Fruit fly (Drosophila melanogaster): Measurements from ENCODE around the gene Dus2.

Gene Dus2

dm6 chrX:14242941-14243736 is 5.4 kb downstream of the Dus2 start, which contains the start of gene CG32599 (continued):
- TF ChIP-seq Blimp-1 (GFP tag; optimal IDR thresholded peaks at IDR 0.05) (peak; percentile 32), yki (optimal IDR thresholded peaks at IDR 0.05) (no peak), tgo (GFP tag; IDR thresholded peaks at IDR 0.05) (peak; percentile 51), bsh (GFP tag; optimal IDR thresholded peaks at IDR 0.05) (peak in 1 of 2 experiments; percentile 44), CG17829 (tag; optimal IDR thresholded peaks at IDR 0.05) (peak; percentile 44), CG10147 (GFP tag; optimal IDR thresholded peaks at IDR 0.05) (no peak), CG14965 (GFP tag; optimal IDR thresholded peaks at IDR 0.05; ENCODE audit: borderline replicate concordance) (no peak), Deaf1 (tag; optimal IDR thresholded peaks at IDR 0.05) (no peak), CG18764 (GFP tag; optimal IDR thresholded peaks at IDR 0.05) (no peak), CG15514 (GFP tag; optimal IDR thresholded peaks at IDR 0.05) (peak; percentile 18), ham (GFP tag; IDR thresholded peaks at IDR 0.05) (no peak), CG6765 (GFP tag; optimal IDR thresholded peaks at IDR 0.05) (no peak), tio (GFP tag; optimal IDR thresholded peaks at IDR 0.05) (no peak), CG34224 (GFP tag; IDR thresholded peaks at IDR 0.05; ENCODE audit: partially characterized antibody) (peak; percentile 54; the same call in 1 of the 3 replicates), ro (GFP tag; IDR thresholded peaks at IDR 0.05) (no peak), HLHmδ (GFP tag; optimal IDR thresholded peaks at IDR 0.05) (no peak), CG12391 (tag; optimal IDR thresholded peaks at IDR 0.05) (peak; percentile 62), CG10274 (GFP tag; optimal IDR thresholded peaks at IDR 0.05) (no peak), HLH4C (GFP tag; IDR thresholded peaks at IDR 0.05; ENCODE audit: partially characterized antibody) (peak; percentile 81), Bdp1 (GFP tag; optimal IDR thresholded peaks at IDR 0.05) (no peak), ap (GFP tag; IDR thresholded peaks at IDR 0.05) (peak; percentile 55), Hsf (GFP tag; optimal IDR thresholded peaks at IDR 0.05) (no peak), BtbVII (GFP tag; optimal IDR thresholded peaks at IDR 0.05) (no peak), CG11560 (tag; IDR thresholded peaks at IDR 0.05) (no peak), onecut (GFP tag; IDR thresholded peaks at IDR 0.05) (no peak), CG3838 (GFP tag; optimal IDR thresholded peaks at IDR 0.05) (no peak), pzg (GFP tag; optimal IDR thresholded peaks at IDR 0.05) (peak; percentile 23), Ada2b (GFP tag; IDR thresholded peaks at IDR 0.05) (peak; percentile 53), sr (GFP tag; IDR thresholded peaks at IDR 0.05) (no peak), CG2129 (GFP tag; IDR thresholded peaks at IDR 0.05; ENCODE audit: partially characterized antibody) (no peak; the same call in 1 of the 2 replicates), CG2202 (tag; optimal IDR thresholded peaks at IDR 0.05) (no peak), odd (GFP tag; optimal IDR thresholded peaks at IDR 0.05) (no peak), CG30403 (GFP tag; optimal IDR thresholded peaks at IDR 0.05) (no peak), B-H1 (GFP tag; IDR thresholded peaks at IDR 0.05) (peak; percentile 23; the same call in 1 of the 3 replicates), dimm (GFP tag; IDR thresholded peaks at IDR 0.05) (no peak), CG16815 (GFP tag; optimal IDR thresholded peaks at IDR 0.05) (no peak), CG9876 (GFP tag; optimal IDR thresholded peaks at IDR 0.05) (no peak), CG4404 (GFP tag; IDR thresholded peaks at IDR 0.05) (no peak), CG10321 (GFP tag; IDR thresholded peaks at IDR 0.05) (no peak), CG14710 (tag; optimal IDR thresholded peaks at IDR 0.05) (peak; percentile 40), fru (optimal IDR thresholded peaks at IDR 0.05) (no peak), sqz (GFP tag; optimal IDR thresholded peaks at IDR 0.05) (no peak), row (GFP tag; IDR thresholded peaks at IDR 0.05) (peak; percentile 66), CG6272 (GFP tag; IDR thresholded peaks at IDR 0.05) (peak; percentile 26; the same call in 1 of the 2 replicates), Abd-B (GFP tag; optimal IDR thresholded peaks at IDR 0.05) (peak; percentile 30), gce (GFP tag; IDR thresholded peaks at IDR 0.05) (no peak), CG11247 (GFP tag; IDR thresholded peaks at IDR 0.05) (no peak; the same call in 1 of the 2 replicates), fd102C (GFP tag; optimal IDR thresholded peaks at IDR 0.05) (no peak), H2.0 (GFP tag; IDR thresholded peaks at IDR 0.05) (0 out of 2 replicates have a peak, but pooled peaks have one; percentile 32), CG18476 (GFP tag; optimal IDR thresholded peaks at IDR 0.05) (no peak)

Data from whole organism, embryonic.